Worm (Caenorhabditis elegans) whole organism, L1 larva: ENCODE data around the gene C56G3.2.
"Not testable (repeated sequence)": the region's sequence is repeated elsewhere in the genome, so short reads cannot be mapped to it uniquely, and the experiment has no call there.

Experiments
- C34B4.2 ChIP-seq: sonication (generic microtip); optimal IDR thresholded peaks from 2 replicates; lab custom pipeline; 2017; ENCODE audit warnings: mild to moderate bottlenecking, missing genetic modification characterization, missing compliant biosample characterization
- Y116A8C.19 ChIP-seq: sonication (generic microtip); optimal IDR thresholded peaks from 2 replicates; lab custom pipeline; 2016; ENCODE audit warnings: missing compliant biosample characterization, missing genetic modification characterization, borderline replicate concordance
- alr-1 ChIP-seq: fragments of 200-800 bp; sonication (Bioruptor generic); optimal IDR thresholded peaks from 2 replicates; lab custom pipeline; 2018; ENCODE audit warnings: borderline replicate concordance, mild to moderate bottlenecking, missing genetic modification characterization, missing compliant biosample characterization
- ama-1 ChIP-seq: fragments of 150-350 bp; optimal IDR thresholded peaks from 2 replicates; lab custom pipeline; 2014
- ceh-88 ChIP-seq: fragments of 200-800 bp; sonication (Bioruptor generic); IDR thresholded peaks from 2 replicates; pipeline ENCODE4 v1.3.6; 2022; ENCODE audit warnings: missing genetic modification characterization, missing compliant biosample characterization
- elt-2 ChIP-seq: sonication (generic microtip); optimal IDR thresholded peaks from 2 replicates; lab custom pipeline; 2016; ENCODE audit warnings: missing genetic modification characterization, mild to moderate bottlenecking, inconsistent platforms, missing compliant biosample characterization, missing genetic modification reagents
- fkh-10 ChIP-seq: sonication (generic microtip); optimal IDR thresholded peaks from 2 replicates; lab custom pipeline; 2017; ENCODE audit warnings: missing biosample characterization, missing genetic modification reagents, missing genetic modification characterization
- fkh-4 ChIP-seq: sonication (generic microtip); optimal IDR thresholded peaks from 2 replicates; lab custom pipeline; 2016; ENCODE audit warnings: missing compliant biosample characterization, missing genetic modification characterization, borderline replicate concordance
- fos-1 ChIP-seq: fragments of 150-350 bp; optimal IDR thresholded peaks from 2 replicates; lab custom pipeline; 2014; ENCODE audit warnings: missing biosample characterization, missing genetic modification characterization
- hlh-17 ChIP-seq: fragments of 200-800 bp; sonication (Bioruptor generic); optimal IDR thresholded peaks from 2 replicates; lab custom pipeline; 2018; ENCODE audit warnings: missing genetic modification characterization, mild to moderate bottlenecking, missing compliant biosample characterization, moderate library complexity, borderline replicate concordance
- hlh-4 ChIP-seq: sonication (generic microtip); optimal IDR thresholded peaks from 2 replicates; lab custom pipeline; 2016; ENCODE audit warnings: mild to moderate bottlenecking, missing genetic modification characterization, missing compliant biosample characterization
- isw-1 ChIP-seq: fragments of 200-800 bp; sonication (Bioruptor generic); IDR thresholded peaks from 2 replicates; pipeline ENCODE4 v1.3.6; 2022; ENCODE audit warnings: missing genetic modification characterization, missing compliant biosample characterization
- jun-1 ChIP-seq: fragments of 150-350 bp; optimal IDR thresholded peaks from 2 replicates; lab custom pipeline; 2014; ENCODE audit warnings: missing biosample characterization, missing genetic modification reagents, missing genetic modification characterization
- lin-14 ChIP-seq: fragments of 200-800 bp; sonication (Bioruptor generic); optimal IDR thresholded peaks from 2 replicates; lab custom pipeline; 2018; ENCODE audit warnings: mild to moderate bottlenecking, missing genetic modification characterization, moderate library complexity, missing compliant biosample characterization
- lin-35 ChIP-seq, 2 experiments: fragments of 150-350 bp; optimal IDR thresholded peaks; 2 replicates each; lab custom pipeline; 2014; ENCODE audit warnings: missing biosample characterization in 2 of 2, missing genetic modification characterization in 2 of 2, missing genetic modification reagents in 2 of 2
- lsy-2 ChIP-seq, 2 experiments: fragments of 150-350 bp; optimal IDR thresholded peaks; 2 replicates each; lab custom pipeline; 2014; ENCODE audit warnings: missing biosample characterization in 2 of 2, missing genetic modification characterization in 2 of 2
- mab-9 ChIP-seq: fragments of 200-800 bp; sonication (Bioruptor generic); IDR thresholded peaks from 2 replicates; pipeline ENCODE4 v1.3.6; 2022; ENCODE audit warnings: missing genetic modification reagents, missing genetic modification characterization, missing compliant biosample characterization
- mdl-1 ChIP-seq, 2 experiments: fragments of 150-350 bp; optimal IDR thresholded peaks; 2 replicates each; lab custom pipeline; 2014 to 2017; ENCODE audit warnings: missing biosample characterization in 2 of 2, missing genetic modification characterization in 2 of 2, inconsistent platforms in 1 of 2
- nhr-11 ChIP-seq: fragments of 150-350 bp; optimal IDR thresholded peaks from 2 replicates; lab custom pipeline; 2014; ENCODE audit warnings: missing biosample characterization, missing genetic modification characterization
- nhr-20 ChIP-seq: sonication (generic microtip); optimal IDR thresholded peaks from 2 replicates; lab custom pipeline; 2016; ENCODE audit warnings: mild to moderate bottlenecking, missing genetic modification characterization, missing compliant biosample characterization
- nhr-237 ChIP-seq: fragments of 150-350 bp; optimal IDR thresholded peaks from 2 replicates; lab custom pipeline; 2014; ENCODE audit warnings: missing biosample characterization, missing genetic modification characterization
- nhr-28 ChIP-seq: fragments of 150-350 bp; optimal IDR thresholded peaks from 2 replicates; lab custom pipeline; 2014; ENCODE audit warnings: missing biosample characterization, missing genetic modification characterization
- nhr-71 ChIP-seq: sonication (generic microtip); optimal IDR thresholded peaks from 2 replicates; lab custom pipeline; 2016; ENCODE audit warnings: mild to moderate bottlenecking, missing genetic modification characterization, moderate library complexity, missing compliant biosample characterization
- nhr-90 ChIP-seq: sonication (generic microtip); optimal IDR thresholded peaks from 2 replicates; lab custom pipeline; 2016; ENCODE audit warnings: mild to moderate bottlenecking, missing genetic modification characterization, missing compliant biosample characterization; ENCODE audit not compliant: poor library complexity
- pqm-1 ChIP-seq: sonication (generic microtip); optimal IDR thresholded peaks from 3 replicates; lab custom pipeline; 2017; ENCODE audit warnings: missing biosample characterization, missing genetic modification characterization
- sox-4 ChIP-seq: sonication (generic microtip); optimal IDR thresholded peaks from 2 replicates; lab custom pipeline; 2016; ENCODE audit warnings: missing genetic modification characterization, missing compliant biosample characterization
- sptf-1 ChIP-seq: fragments of 150-350 bp; optimal IDR thresholded peaks from 2 replicates; lab custom pipeline; 2014; ENCODE audit warnings: missing biosample characterization, missing genetic modification characterization
- tbx-2 ChIP-seq: sonication (generic microtip); optimal IDR thresholded peaks from 2 replicates; lab custom pipeline; 2016; ENCODE audit warnings: missing genetic modification characterization, missing compliant biosample characterization
- tlp-1 ChIP-seq: fragments of 150-350 bp; optimal IDR thresholded peaks from 2 replicates; lab custom pipeline; 2014; ENCODE audit warnings: missing biosample characterization, missing genetic modification characterization

Gene C56G3.2

DNA sequence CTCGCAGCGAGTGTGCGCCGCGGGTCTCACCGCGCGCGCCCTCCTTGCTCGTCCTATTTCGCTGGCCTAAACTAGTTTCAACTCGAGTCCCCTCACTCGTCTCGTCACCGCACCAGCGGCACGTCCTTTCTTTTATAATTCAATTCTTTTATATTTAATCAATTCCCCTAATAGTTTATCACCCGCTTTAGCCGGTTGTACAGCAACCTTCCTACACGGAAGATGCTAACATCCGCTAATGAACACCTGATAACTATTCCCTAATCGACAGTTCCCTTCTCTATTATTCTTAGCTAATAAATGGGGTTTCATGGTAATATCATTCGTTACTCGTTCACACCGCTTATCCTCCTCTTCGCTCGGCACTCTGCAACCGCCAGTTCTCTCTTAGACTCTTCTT is at the start of gene C56G3.2:
Gene C56G3.2, plus strand, starts transcription at position 301 of the 400 bp plus-strand sequence.
- not testable (repeated sequence) for TF ChIP-seq mdl-1 (tag; optimal IDR thresholded peaks at IDR 0.05; lab: Kevin White, UChicago); fos-1 (tag; lab: Kevin White, UChicago); ceh-88 (GFP tag; lab: Robert Waterston, UW)

DNA sequence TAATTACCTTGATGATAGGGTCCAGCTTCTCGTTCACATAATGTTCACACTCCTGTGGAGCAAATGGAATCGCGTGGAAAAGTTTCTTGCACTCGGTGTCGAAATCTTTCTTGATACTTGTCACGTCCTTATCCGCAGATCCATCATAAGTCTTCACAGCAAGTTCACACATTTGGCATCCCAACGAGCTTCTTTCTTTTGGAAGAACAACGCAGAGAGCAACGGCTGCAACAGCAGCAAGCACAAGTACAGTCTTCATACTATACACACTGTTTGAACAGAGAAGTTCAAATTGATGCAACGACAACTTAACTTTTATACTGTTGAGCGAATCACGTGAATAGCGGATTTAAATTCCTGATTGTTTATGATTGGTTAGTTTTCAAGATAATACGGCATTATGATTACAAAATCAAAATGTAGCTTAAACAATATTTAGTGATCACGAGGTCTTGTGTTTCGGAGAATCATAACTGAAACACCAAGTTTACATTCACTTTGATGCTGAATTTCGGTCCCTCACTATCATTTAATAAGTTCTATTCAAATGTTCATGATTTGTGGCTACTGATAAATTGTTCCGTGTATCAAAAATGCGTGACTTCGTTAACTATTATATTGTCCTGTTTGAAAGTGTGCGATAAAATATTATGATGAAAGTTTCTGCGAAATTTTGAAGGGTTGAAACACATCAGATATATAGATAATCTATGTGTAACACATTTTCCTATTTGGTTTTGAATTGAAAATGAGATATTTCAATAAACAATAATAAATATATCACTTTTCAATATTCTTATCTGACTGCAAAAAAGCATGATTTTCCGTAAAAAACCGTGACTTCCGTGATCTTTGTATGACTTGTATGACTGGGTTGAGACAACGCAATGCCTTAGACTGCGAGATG is 48.6 kb upstream of the C56G3.2 start, which contains the start of the genes spp-2 and spp-6:
Gene spp-2, minus strand, starts transcription at position 334 of the 907 bp plus-strand sequence.
Gene spp-6, plus strand, starts transcription at position 857 of the 907 bp plus-strand sequence.
- peak; percentile 52 for TF ChIP-seq ama-1
- peak; percentile 29 for TF ChIP-seq nhr-71
- TF ChIP-seq sptf-1 (tag; lab: Kevin White, UChicago), result no peak
- no peak for TF ChIP-seq tlp-1 (tag; lab: Kevin White, UChicago)
- TF ChIP-seq nhr-237, result no peak
- peak; percentile 85 for TF ChIP-seq elt-2 (tag; lab: Kevin White, UChicago)
- peak; percentile 39 for TF ChIP-seq pqm-1 (tag; lab: Kevin White, UChicago)
- TF ChIP-seq jun-1 (tag; lab: Kevin White, UChicago), result peak; percentile 18
- peak in 1 of 2 experiments; percentile 36 for TF ChIP-seq lin-35 (GFP tag; optimal IDR thresholded peaks at IDR 0.05; lab: Kevin White, UChicago)

DNA sequence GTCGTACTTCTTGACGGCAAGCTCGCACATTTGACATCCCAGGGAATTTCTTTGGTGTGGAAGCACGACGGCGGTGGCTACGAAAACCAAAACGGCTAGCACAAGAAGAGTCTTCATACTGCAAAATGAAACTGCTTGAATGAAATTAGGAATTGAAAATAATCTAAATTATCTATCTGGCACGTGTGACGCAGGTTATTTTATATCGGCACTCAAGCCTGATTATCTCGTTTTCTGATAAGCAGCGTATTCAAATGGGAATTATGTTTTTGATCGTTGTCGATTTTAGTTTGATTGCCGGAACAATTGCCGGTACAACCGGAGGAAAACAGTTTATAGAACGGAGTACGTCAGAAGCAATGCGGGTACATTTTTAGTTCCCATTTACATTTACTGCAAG is 46.7 kb upstream of the C56G3.2 start, which contains the start of gene spp-4:
Gene spp-4, minus strand, starts transcription at position 118 of the 400 bp plus-strand sequence.
- TF ChIP-seq nhr-11 (tag; lab: Kevin White, UChicago) (no peak), elt-2 (tag; lab: Kevin White, UChicago) (peak; percentile 72)

DNA sequence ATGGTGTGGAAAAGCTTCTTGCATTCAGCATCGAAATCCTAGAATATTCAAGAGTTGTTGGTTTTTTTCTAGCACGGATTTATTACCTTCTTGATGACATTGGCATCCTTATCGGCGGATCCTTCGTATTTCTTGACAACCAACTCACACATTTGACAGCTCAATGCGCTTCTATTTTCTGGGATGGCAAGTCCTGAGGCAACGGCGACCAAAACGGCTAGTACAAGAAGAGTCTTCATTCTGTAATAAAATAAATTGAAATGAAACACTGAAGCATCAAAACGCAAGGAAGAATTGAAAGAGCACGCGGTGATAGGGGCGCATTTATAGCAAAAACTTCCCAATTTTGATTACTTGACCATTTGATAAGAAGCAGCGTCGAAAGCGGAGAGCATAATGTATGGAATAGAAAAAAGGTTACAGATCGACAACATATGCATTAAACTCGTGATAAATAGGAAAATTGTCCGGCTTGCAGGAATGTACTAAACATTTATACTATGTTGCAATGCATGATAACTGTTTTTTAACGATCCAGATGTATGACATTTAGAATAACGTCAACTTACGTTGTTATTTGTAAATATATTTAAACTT is 45.2 kb upstream of the C56G3.2 start, which contains the start of gene spp-5:
Gene spp-5, minus strand, starts transcription at position 240 of the 597 bp plus-strand sequence.
- TF ChIP-seq jun-1 (tag; lab: Kevin White, UChicago), result peak; percentile 37
- peak; percentile 4 for TF ChIP-seq lin-14 (GFP tag; lab: Kevin White, UChicago)
- peak; percentile 22 for TF ChIP-seq nhr-20 (tag; lab: Kevin White, UChicago)
- TF ChIP-seq elt-2 (tag; lab: Kevin White, UChicago), result peak; percentile 95
- peak in 1 of 2 experiments; percentile 56 for TF ChIP-seq lin-35 (GFP tag; optimal IDR thresholded peaks at IDR 0.05; lab: Kevin White, UChicago)
- TF ChIP-seq mab-9 (GFP tag; lab: Robert Waterston, UW), result no peak
- TF ChIP-seq sox-4 (tag; lab: Kevin White, UChicago), result no peak
- TF ChIP-seq sptf-1 (tag; lab: Kevin White, UChicago), result no peak
- no peak for TF ChIP-seq hlh-4 (tag; lab: Kevin White, UChicago)
- no peak for TF ChIP-seq isw-1
- peak; percentile 31 for TF ChIP-seq nhr-90 (tag; lab: Kevin White, UChicago)
- peak in 1 of 2 experiments; percentile 6 for TF ChIP-seq mdl-1 (tag; optimal IDR thresholded peaks at IDR 0.05; lab: Kevin White, UChicago)
- TF ChIP-seq, all 84 proteins: peak for 7

DNA sequence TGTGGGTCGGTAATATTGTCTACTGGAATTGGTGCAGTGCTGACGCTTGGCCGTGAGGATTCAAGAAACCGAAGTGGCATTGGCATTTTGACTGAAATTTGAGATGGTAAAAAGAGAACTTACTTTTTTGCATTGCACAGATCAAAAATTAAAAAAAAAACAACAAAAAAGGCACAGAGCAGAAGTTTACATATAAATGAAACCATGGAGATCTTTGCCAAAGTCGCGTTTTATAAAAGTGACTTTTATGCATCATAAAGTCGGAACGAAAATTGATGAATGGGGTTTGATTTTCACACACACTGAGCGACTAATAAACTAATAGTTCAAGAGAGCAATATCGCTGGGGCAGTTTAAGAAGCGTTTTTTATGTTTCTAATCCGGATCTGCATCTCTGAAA is 43.0 kb upstream of the C56G3.2 start, which contains the start of gene T08A9.13:
Gene T08A9.13, minus strand, starts transcription at position 101 of the 400 bp plus-strand sequence.
- no peak for TF ChIP-seq C34B4.2
- no peak for TF ChIP-seq mdl-1 (tag; optimal IDR thresholded peaks at IDR 0.05; lab: Kevin White, UChicago)
- TF ChIP-seq alr-1 (tag; lab: Kevin White, UChicago), result no peak
- TF ChIP-seq sox-4 (tag; lab: Kevin White, UChicago), result no peak
- TF ChIP-seq nhr-28 (tag; lab: Kevin White, UChicago), result no peak
- TF ChIP-seq sptf-1 (tag; lab: Kevin White, UChicago), result no peak
- no peak for TF ChIP-seq Y116A8C.19 (tag; lab: Kevin White, UChicago)
- TF ChIP-seq lsy-2 (tag; optimal IDR thresholded peaks at IDR 0.05; lab: Kevin White, UChicago), result no peak
- TF ChIP-seq tbx-2 (tag; lab: Kevin White, UChicago), result no peak
- no peak for TF ChIP-seq fkh-10 (GFP tag; lab: Kevin White, UChicago)
- TF ChIP-seq fkh-4 (tag; lab: Kevin White, UChicago), result no peak
- no peak for TF ChIP-seq hlh-17 (GFP tag; lab: Kevin White, UChicago)
